Worm (Caenorhabditis elegans): ENCODE data around the gene grl-3.

- TF ChIP-seq nhr-11 (tag; optimal IDR thresholded peaks at IDR 0.05), result no peak
- TF ChIP-seq ceh-16 (tag; optimal IDR thresholded peaks at IDR 0.05), result no peak
- TF ChIP-seq fos-1 (tag; optimal IDR thresholded peaks at IDR 0.05), result no peak
- no peak for TF ChIP-seq zag-1 (tag; optimal IDR thresholded peaks at IDR 0.05)
- no peak for TF ChIP-seq lin-15B (tag; optimal IDR thresholded peaks at IDR 0.05)
- no peak for TF ChIP-seq ztf-4 (tag; optimal IDR thresholded peaks at IDR 0.05)
- TF ChIP-seq jun-1 (tag; optimal IDR thresholded peaks at IDR 0.05), result no peak
- no peak for TF ChIP-seq fkh-10 (GFP tag; optimal IDR thresholded peaks at IDR 0.05)
These were observed 23.9 kb downstream of the grl-3 start for ce11 chrV:11435242-11435641.

Measured in whole organism, L3 larva.